Worm (Caenorhabditis elegans) whole organism, L1 larva: ENCODE data around the gene C25H3.7.

Experiments used
- aly-2 ChIP-seq: fragments of 150-350 bp; optimal IDR thresholded peaks from 2 replicates; lab custom pipeline; 2014; ENCODE audit warnings: missing biosample characterization, missing genetic modification characterization
- ama-1 ChIP-seq: fragments of 150-350 bp; optimal IDR thresholded peaks from 2 replicates; lab custom pipeline; 2014
- blmp-1 ChIP-seq: fragments of 150-350 bp; optimal IDR thresholded peaks from 2 replicates; lab custom pipeline; 2014; ENCODE audit warnings: missing biosample characterization, missing genetic modification characterization
- hlh-17 ChIP-seq: fragments of 200-800 bp; sonication (Bioruptor generic); optimal IDR thresholded peaks from 2 replicates; lab custom pipeline; 2018; ENCODE audit warnings: missing genetic modification characterization, mild to moderate bottlenecking, missing compliant biosample characterization, moderate library complexity, borderline replicate concordance
- jun-1 ChIP-seq: fragments of 150-350 bp; optimal IDR thresholded peaks from 2 replicates; lab custom pipeline; 2014; ENCODE audit warnings: missing biosample characterization, missing genetic modification reagents, missing genetic modification characterization
- lin-13 ChIP-seq: fragments of 150-350 bp; optimal IDR thresholded peaks from 2 replicates; lab custom pipeline; 2014; ENCODE audit warnings: missing biosample characterization, missing genetic modification reagents, missing genetic modification characterization
- pqm-1 ChIP-seq: sonication (generic microtip); optimal IDR thresholded peaks from 3 replicates; lab custom pipeline; 2017; ENCODE audit warnings: missing biosample characterization, missing genetic modification characterization
- rnt-1 ChIP-seq: sonication (generic microtip); optimal IDR thresholded peaks from 2 replicates; lab custom pipeline; 2016; ENCODE audit warnings: mild to moderate bottlenecking, missing genetic modification characterization, moderate library complexity, missing compliant biosample characterization
- sox-4 ChIP-seq: sonication (generic microtip); optimal IDR thresholded peaks from 2 replicates; lab custom pipeline; 2016; ENCODE audit warnings: missing genetic modification characterization, missing compliant biosample characterization
- unc-86 ChIP-seq: sonication (generic microtip); optimal IDR thresholded peaks from 2 replicates; lab custom pipeline; 2016; ENCODE audit warnings: missing genetic modification characterization, missing compliant biosample characterization

- no peak for TF ChIP-seq aly-2
- no peak for TF ChIP-seq jun-1 (tag; lab: Kevin White, UChicago)
- TF ChIP-seq ama-1 (lab: Kevin White, UChicago), result no peak
- no peak for TF ChIP-seq blmp-1 (tag; lab: Kevin White, UChicago)
- no peak for TF ChIP-seq lin-13
- no peak for TF ChIP-seq sox-4 (tag; lab: Kevin White, UChicago)
- no peak for TF ChIP-seq hlh-17 (GFP tag; lab: Kevin White, UChicago)
- no peak for TF ChIP-seq unc-86 (tag; lab: Kevin White, UChicago)
- TF ChIP-seq pqm-1 (tag; lab: Kevin White, UChicago), result no peak
- no peak for TF ChIP-seq rnt-1 (tag; lab: Kevin White, UChicago)
Measured at ce11 chrII:5715745-5716357, 47.1 kb upstream of the C25H3.7 start, which contains the start of the genes C18A3.10 and C18A3.3.
